Fruit fly (Drosophila melanogaster) whole organism, embryonic: ENCODE measurements around the gene CG14995.

Source experiments
- Abd-B ChIP-seq: fragments of 200-800 bp; sonication (Bioruptor generic); optimal IDR thresholded peaks from 2 replicates; lab custom pipeline; 2018; ENCODE audit warnings: missing biosample characterization, mild to moderate bottlenecking, missing genetic modification characterization, moderate library complexity
- Bgb ChIP-seq: fragments of 200-800 bp; sonication (Bioruptor generic); IDR thresholded peaks from 2 replicates; pipeline ENCODE4 v1.3.6; 2022; ENCODE audit warnings: missing biosample characterization, missing genetic modification characterization; ENCODE audit not compliant: partially characterized antibody
- Bteb2 ChIP-seq: fragments of 200-800 bp; sonication (Bioruptor generic); optimal IDR thresholded peaks from 2 replicates; lab custom pipeline; 2016; ENCODE audit warnings: missing biosample characterization, missing genetic modification characterization
- CG10147 ChIP-seq: fragments of 200-800 bp; sonication (Bioruptor generic); optimal IDR thresholded peaks from 2 replicates; lab custom pipeline; 2019; ENCODE audit warnings: missing biosample characterization, mild to moderate bottlenecking, missing genetic modification characterization, moderate library complexity
- CG10267 ChIP-seq: fragments of 200-800 bp; sonication (Bioruptor generic); optimal IDR thresholded peaks from 2 replicates; lab custom pipeline; 2018; ENCODE audit warnings: missing biosample characterization, mild to moderate bottlenecking, missing genetic modification characterization, moderate library complexity
- CG10321 ChIP-seq: fragments of 200-800 bp; sonication (Bioruptor generic); IDR thresholded peaks from 2 replicates; pipeline ENCODE4 v1.3.6; 2022; ENCODE audit warnings: missing biosample characterization, missing genetic modification characterization
- CG10462 ChIP-seq: fragments of 200-800 bp; sonication (Bioruptor generic); optimal IDR thresholded peaks from 2 replicates; lab custom pipeline; 2016; ENCODE audit warnings: missing biosample characterization, missing genetic modification characterization
- CG10565 ChIP-seq: fragments of 200-800 bp; sonication (Bioruptor generic); optimal IDR thresholded peaks from 3 replicates; lab custom pipeline; 2016; ENCODE audit warnings: missing biosample characterization, mild to moderate bottlenecking, missing genetic modification characterization
- CG10654 ChIP-seq: fragments of 200-800 bp; sonication (Bioruptor generic); optimal IDR thresholded peaks from 2 replicates; lab custom pipeline; 2016; ENCODE audit warnings: missing biosample characterization, missing genetic modification characterization
- CG12659 ChIP-seq: fragments of 200-800 bp; sonication (Bioruptor generic); optimal IDR thresholded peaks from 3 replicates; lab custom pipeline; 2017; ENCODE audit warnings: mild to moderate bottlenecking, missing biosample characterization, missing genetic modification reagents, missing genetic modification characterization
- CG12744 ChIP-seq: fragments of 200-800 bp; sonication (Bioruptor generic); optimal IDR thresholded peaks from 2 replicates; lab custom pipeline; 2016; ENCODE audit warnings: missing biosample characterization, missing genetic modification characterization
- CG14050 ChIP-seq: fragments of 200-800 bp; sonication (Bioruptor generic); IDR thresholded peaks from 3 replicates; pipeline ENCODE4 v1.3.6; 2022; ENCODE audit warnings: missing biosample characterization, missing genetic modification characterization
- CG14667 ChIP-seq: fragments of 200-800 bp; sonication (Bioruptor generic); IDR thresholded peaks from 2 replicates; pipeline ENCODE4 v1.3.6; 2022; ENCODE audit warnings: missing biosample characterization, missing genetic modification characterization
- CG1529 ChIP-seq: fragments of 200-800 bp; sonication (Bioruptor generic); optimal IDR thresholded peaks from 3 replicates; lab custom pipeline; 2018; ENCODE audit warnings: missing biosample characterization, missing genetic modification characterization
- CG18619 ChIP-seq: fragments of 200-800 bp; sonication (Bioruptor generic); optimal IDR thresholded peaks from 3 replicates; lab custom pipeline; 2017; ENCODE audit warnings: missing biosample characterization, mild to moderate bottlenecking, missing genetic modification characterization
- CG31365 ChIP-seq: fragments of 200-800 bp; sonication (Bioruptor generic); optimal IDR thresholded peaks from 2 replicates; lab custom pipeline; 2018; ENCODE audit warnings: missing biosample characterization, mild to moderate bottlenecking, missing genetic modification characterization
- CG32532 ChIP-seq: fragments of 200-800 bp; sonication (Bioruptor generic); IDR thresholded peaks from 2 replicates; pipeline ENCODE4 v1.3.6; 2022; ENCODE audit warnings: missing biosample characterization, missing genetic modification characterization
- CG33213 ChIP-seq: fragments of 200-800 bp; sonication (Bioruptor generic); optimal IDR thresholded peaks from 3 replicates; lab custom pipeline; 2016; ENCODE audit warnings: missing biosample characterization, missing genetic modification characterization
- CG3847 ChIP-seq: fragments of 200-800 bp; sonication (Bioruptor generic); IDR thresholded peaks from 2 replicates; pipeline ENCODE4 v1.3.6; 2022; ENCODE audit warnings: missing biosample characterization, missing genetic modification characterization
- CG42726 ChIP-seq: fragments of 200-800 bp; sonication (Bioruptor generic); IDR thresholded peaks from 2 replicates; pipeline ENCODE4 v1.3.6; 2022; ENCODE audit warnings: missing biosample characterization, missing genetic modification characterization; ENCODE audit not compliant: partially characterized antibody
- CG4730 ChIP-seq: fragments of 200-800 bp; sonication (Bioruptor generic); IDR thresholded peaks from 2 replicates; pipeline ENCODE4 v1.3.6; 2022; ENCODE audit warnings: missing biosample characterization, missing genetic modification characterization
- CG4820 ChIP-seq: fragments of 200-800 bp; sonication (Bioruptor generic); optimal IDR thresholded peaks from 3 replicates; lab custom pipeline; 2016; ENCODE audit warnings: missing biosample characterization, missing genetic modification characterization
- CG7745 ChIP-seq: fragments of 200-800 bp; sonication (Bioruptor generic); optimal IDR thresholded peaks from 2 replicates; lab custom pipeline; 2018; ENCODE audit warnings: missing biosample characterization, mild to moderate bottlenecking, missing genetic modification characterization, moderate library complexity
- CG7928 ChIP-seq: fragments of 200-800 bp; sonication (Bioruptor generic); optimal IDR thresholded peaks from 2 replicates; lab custom pipeline; 2017; ENCODE audit warnings: missing biosample characterization, mild to moderate bottlenecking, missing genetic modification characterization
- CG7987 ChIP-seq: fragments of 200-800 bp; sonication (Bioruptor generic); optimal IDR thresholded peaks from 2 replicates; lab custom pipeline; 2018; ENCODE audit warnings: missing biosample characterization, mild to moderate bottlenecking, missing genetic modification characterization, moderate library complexity
- CG8924 ChIP-seq: fragments of 200-800 bp; optimal IDR thresholded peaks from 3 replicates; lab custom pipeline; 2019; ENCODE audit warnings: missing biosample characterization, mild to moderate bottlenecking, missing genetic modification characterization, moderate library complexity
- CG9609 ChIP-seq: fragments of 200-800 bp; sonication (Bioruptor generic); optimal IDR thresholded peaks from 3 replicates; lab custom pipeline; 2016; ENCODE audit warnings: missing biosample characterization, missing genetic modification characterization
- Dad ChIP-seq: fragments of 200-800 bp; sonication (Bioruptor generic); optimal IDR thresholded peaks from 3 replicates; lab custom pipeline; 2016; ENCODE audit warnings: missing biosample characterization, missing genetic modification characterization
- Doc2 ChIP-seq: fragments of 200-800 bp; sonication (Bioruptor generic); IDR thresholded peaks from 2 replicates; pipeline ENCODE4 v1.3.6; 2022; ENCODE audit warnings: missing biosample characterization, missing genetic modification characterization
- Gug ChIP-seq: fragments of 200-800 bp; sonication (Bioruptor generic); IDR thresholded peaks from 4 replicates; pipeline ENCODE4 v1.3.6; 2022; ENCODE audit warnings: missing biosample characterization, missing genetic modification characterization
- Lhr ChIP-seq: fragments of 200-800 bp; sonication (Bioruptor generic); optimal IDR thresholded peaks from 3 replicates; lab custom pipeline; 2017; ENCODE audit warnings: mild to moderate bottlenecking, missing biosample characterization, missing genetic modification reagents, missing genetic modification characterization
- Sox100B ChIP-seq: fragments of 200-800 bp; sonication (Bioruptor generic); optimal IDR thresholded peaks from 3 replicates; lab custom pipeline; 2018; ENCODE audit warnings: missing biosample characterization, mild to moderate bottlenecking, missing genetic modification characterization
- aop ChIP-seq: fragments of 200-800 bp; sonication (Bioruptor generic); IDR thresholded peaks from 2 replicates; pipeline ENCODE4 v1.3.6; 2022; ENCODE audit warnings: missing biosample characterization, missing genetic modification characterization
- crc ChIP-seq: fragments of 200-800 bp; sonication (Bioruptor generic); optimal IDR thresholded peaks from 2 replicates; lab custom pipeline; 2016; ENCODE audit warnings: missing biosample characterization, missing genetic modification characterization
- dpn ChIP-seq, 2 experiments: fragments of 200-800 bp; sonication (Bioruptor generic); optimal IDR thresholded peaks; 3 replicates each; lab custom pipeline; 2016; ENCODE audit warnings: missing biosample characterization in 2 of 2, missing genetic modification characterization in 2 of 2
- en ChIP-seq: fragments of 200-800 bp; sonication (Bioruptor generic); optimal IDR thresholded peaks from 2 replicates; lab custom pipeline; 2016; ENCODE audit warnings: missing biosample characterization, missing genetic modification characterization
- fu2 ChIP-seq: fragments of 200-800 bp; sonication (Bioruptor generic); optimal IDR thresholded peaks from 2 replicates; lab custom pipeline; 2016; ENCODE audit warnings: missing biosample characterization, missing genetic modification characterization
- gcm2 ChIP-seq: fragments of 200-800 bp; sonication (Bioruptor generic); optimal IDR thresholded peaks from 2 replicates; lab custom pipeline; 2016; ENCODE audit warnings: missing biosample characterization, missing genetic modification characterization
- grau ChIP-seq: fragments of 200-800 bp; optimal IDR thresholded peaks from 3 replicates; lab custom pipeline; 2019; ENCODE audit warnings: missing biosample characterization, mild to moderate bottlenecking, missing genetic modification characterization, moderate library complexity
- inv ChIP-seq: fragments of 200-800 bp; sonication (Bioruptor generic); IDR thresholded peaks from 2 replicates; pipeline ENCODE4 v1.3.6; 2022; ENCODE audit warnings: missing biosample characterization, missing genetic modification characterization; ENCODE audit not compliant: partially characterized antibody
- lilli ChIP-seq: fragments of 200-800 bp; sonication (Bioruptor generic); optimal IDR thresholded peaks from 3 replicates; lab custom pipeline; 2016; ENCODE audit warnings: missing biosample characterization, missing genetic modification characterization
- nom ChIP-seq: fragments of 200-800 bp; sonication (Bioruptor generic); optimal IDR thresholded peaks from 2 replicates; lab custom pipeline; 2017; ENCODE audit warnings: missing biosample characterization, missing genetic modification characterization, mild to moderate bottlenecking, moderate library complexity, missing genetic modification reagents
- pfk ChIP-seq: fragments of 200-800 bp; sonication (Bioruptor generic); optimal IDR thresholded peaks from 2 replicates; lab custom pipeline; 2018; ENCODE audit warnings: missing biosample characterization, mild to moderate bottlenecking, missing genetic modification characterization, moderate library complexity
- psq ChIP-seq: fragments of 200-800 bp; sonication (Bioruptor generic); optimal IDR thresholded peaks from 2 replicates; lab custom pipeline; 2017; ENCODE audit warnings: missing biosample characterization, missing genetic modification characterization
- run ChIP-seq: fragments of 200-800 bp; sonication (Bioruptor generic); optimal IDR thresholded peaks from 3 replicates; lab custom pipeline; 2018; ENCODE audit warnings: missing biosample characterization, mild to moderate bottlenecking, missing genetic modification characterization
- sens-2 ChIP-seq: fragments of 200-800 bp; sonication (Bioruptor generic); IDR thresholded peaks from 2 replicates; pipeline ENCODE4 v1.3.6; 2022; ENCODE audit warnings: missing biosample characterization, missing genetic modification characterization
- slou ChIP-seq: fragments of 200-800 bp; sonication (Bioruptor generic); optimal IDR thresholded peaks from 3 replicates; lab custom pipeline; 2016; ENCODE audit warnings: missing biosample characterization, missing genetic modification characterization
- unpg ChIP-seq: fragments of 200-800 bp; sonication (Bioruptor generic); optimal IDR thresholded peaks from 3 replicates; lab custom pipeline; 2018; ENCODE audit warnings: missing biosample characterization, mild to moderate bottlenecking, missing genetic modification characterization, moderate library complexity
- wek ChIP-seq: fragments of 200-800 bp; sonication (Bioruptor generic); optimal IDR thresholded peaks from 3 replicates; lab custom pipeline; 2018; ENCODE audit warnings: missing biosample characterization, mild to moderate bottlenecking, missing genetic modification characterization, moderate library complexity

CG14995 gene

DNA sequence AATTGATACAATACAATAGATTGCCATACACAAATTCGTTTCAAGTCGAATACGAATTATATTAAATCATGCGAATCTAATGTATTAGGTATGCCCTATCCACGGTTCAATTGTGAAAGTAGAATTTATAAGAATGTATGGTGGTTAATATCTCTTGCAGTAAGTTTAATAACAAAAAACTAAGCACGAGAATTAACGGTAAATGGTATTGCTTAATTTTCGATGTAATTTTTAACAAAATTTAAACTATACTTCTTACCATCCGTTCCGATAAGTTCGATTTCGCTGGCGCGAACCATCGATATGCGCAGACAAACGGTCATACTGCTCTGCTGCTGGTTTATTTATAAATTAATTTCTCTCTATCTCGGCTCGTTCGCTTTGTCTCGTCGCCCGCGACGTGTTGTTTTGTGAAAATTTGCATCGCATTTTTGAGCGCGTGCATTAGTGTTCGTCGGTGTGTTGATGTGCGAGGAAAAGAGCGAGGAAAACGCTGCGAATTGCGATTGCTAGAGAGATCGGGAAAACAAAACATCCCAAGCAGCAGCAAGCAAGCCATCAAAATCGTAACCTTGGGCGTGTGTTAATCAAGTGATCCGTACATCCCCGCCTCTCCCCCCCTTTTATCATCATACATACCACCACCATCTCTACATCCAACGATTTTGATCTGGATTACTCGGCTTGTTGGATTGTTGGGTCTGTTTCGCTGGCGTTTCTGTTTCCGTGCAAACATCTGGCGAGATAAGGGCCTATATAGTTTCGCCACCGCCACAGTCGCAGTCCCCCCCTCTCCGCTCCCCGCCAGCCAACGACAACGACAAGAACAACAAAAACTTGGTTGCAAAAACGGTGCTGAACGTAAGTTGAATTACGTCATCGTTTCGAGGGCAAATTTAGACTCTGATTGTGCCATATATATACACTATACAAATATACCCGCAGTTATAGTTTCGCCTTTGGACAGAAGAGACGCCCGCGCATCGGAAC is 497 bp upstream of the CG14995 start, which contains the start of gene Fit1 (continued):
- TF ChIP-seq CG9609 (GFP tag; lab: Kevin White, UChicago) (no peak), Doc2 (GFP tag; lab: Robert Waterston, UW) (no peak), run (tag; lab: Kevin White, UChicago) (no peak), CG42726 (GFP tag; lab: Robert Waterston, UW) (no peak), CG7987 (peak; percentile 23), fu2 (GFP tag; lab: Kevin White, UChicago) (no peak), CG12659 (GFP tag; lab: Kevin White, UChicago) (no peak), grau (tag; lab: Kevin White, UChicago) (no peak), CG10267 (tag; lab: Kevin White, UChicago) (no peak), CG4730 (no peak), Sox100B (no peak), CG7928 (GFP tag; lab: Kevin White, UChicago) (no peak), lilli (no peak), CG33213 (GFP tag; lab: Kevin White, UChicago) (no peak), dpn (GFP tag; optimal IDR thresholded peaks at IDR 0.05; lab: Kevin White, UChicago) (no peak), CG14050 (GFP tag; lab: Robert Waterston, UW) (no peak), slou (GFP tag; lab: Kevin White, UChicago) (no peak), CG32532 (no peak), Dad (no peak), Lhr (no peak), CG4820 (GFP tag; lab: Kevin White, UChicago) (no peak), CG10462 (GFP tag; lab: Kevin White, UChicago) (no peak), Bteb2 (GFP tag; lab: Kevin White, UChicago) (no peak), unpg (GFP tag; lab: Kevin White, UChicago) (no peak), crc (GFP tag; lab: Kevin White, UChicago) (no peak), CG18619 (no peak), inv (GFP tag; lab: Robert Waterston, UW) (peak; percentile 46), CG10654 (GFP tag; lab: Kevin White, UChicago) (no peak), gcm2 (GFP tag; lab: Kevin White, UChicago) (no peak), CG14667 (GFP tag; lab: Robert Waterston, UW) (no peak), aop (GFP tag; lab: Robert Waterston, UW) (no peak), CG10147 (GFP tag; lab: Kevin White, UChicago) (no peak), CG3847 (no peak), CG31365 (tag; lab: Kevin White, UChicago) (peak; percentile 14), Bgb (peak; percentile 75), CG10565 (no peak), Gug (GFP tag; lab: Robert Waterston, UW) (no peak), wek (GFP tag; lab: Kevin White, UChicago) (no peak), CG7745 (tag; lab: Kevin White, UChicago) (no peak), nom (GFP tag; lab: Kevin White, UChicago) (peak; percentile 46), pfk (GFP tag; lab: Kevin White, UChicago) (peak; percentile 78), CG12744 (GFP tag; lab: Kevin White, UChicago) (no peak), CG1529 (GFP tag; lab: Kevin White, UChicago) (no peak), sens-2 (GFP tag; lab: Robert Waterston, UW) (no peak), CG10321 (no peak), en (GFP tag; lab: Kevin White, UChicago) (no peak), psq (GFP tag; lab: Kevin White, UChicago) (no peak), CG8924 (tag; lab: Kevin White, UChicago) (peak; percentile 38), Abd-B (GFP tag; lab: Kevin White, UChicago) (no peak)
